Worm (Caenorhabditis elegans) whole organism, early embryonic: ENCODE data around the gene F53E4.2.

Experiments
- aly-1 ChIP-seq: sonication (generic microtip); optimal IDR thresholded peaks from 2 replicates; lab custom pipeline; 2016; ENCODE audit warnings: missing genetic modification characterization, missing compliant biosample characterization
- ama-1 ChIP-seq: fragments of 150-350 bp; optimal IDR thresholded peaks from 2 replicates; lab custom pipeline; 2014
- ceh-13 ChIP-seq: fragments of 200-800 bp; sonication (Bioruptor generic); optimal IDR thresholded peaks from 2 replicates; lab custom pipeline; 2018; ENCODE audit warnings: mild to moderate bottlenecking, missing genetic modification characterization, missing compliant biosample characterization
- flt-1 ChIP-seq: fragments of 200-800 bp; sonication (Bioruptor generic); IDR thresholded peaks from 2 replicates; pipeline ENCODE4 v1.3.6; 2022; ENCODE audit warnings: missing genetic modification characterization, missing compliant biosample characterization
- sea-1 ChIP-seq: fragments of 200-800 bp; sonication (Bioruptor generic); conservative IDR thresholded peaks from 2 replicates; pipeline ENCODE4 v1.3.6; 2022; ENCODE audit warnings: missing genetic modification characterization, missing compliant biosample characterization
- tra-4 ChIP-seq: sonication (generic microtip); optimal IDR thresholded peaks from 2 replicates; lab custom pipeline; 2017; ENCODE audit warnings: missing genetic modification characterization, missing compliant biosample characterization

ce11 chrV:15704745-15705144 is 50.5 kb downstream of the F53E4.2 start, which contains the start of gene twk-34:
- no peak for TF ChIP-seq ama-1 (lab: Kevin White, UChicago)
- no peak for TF ChIP-seq aly-1 (tag; lab: Kevin White, UChicago)
- no peak for TF ChIP-seq flt-1 (GFP tag; lab: Robert Waterston, UW)
- TF ChIP-seq ceh-13 (GFP tag; lab: Kevin White, UChicago) = no peak
- TF ChIP-seq tra-4 (tag; lab: Kevin White, UChicago) = no peak
- TF ChIP-seq sea-1 (GFP tag; lab: Robert Waterston, UW) = no peak
